Fruit fly (Drosophila melanogaster): ENCODE measurements around the gene Phf5a.

Phf5a gene

dm6 chr2L:6498448-6498847 is 7.8 kb upstream of the Phf5a start, which contains the start of gene CG31637 (continued):
- TF ChIP-seq mirr (GFP tag; optimal IDR thresholded peaks at IDR 0.05) (peak; percentile 16), CG4328 (GFP tag; optimal IDR thresholded peaks at IDR 0.05) (no peak), jigr1 (GFP tag; IDR thresholded peaks at IDR 0.05) (no peak), Aef1 (GFP tag; IDR thresholded peaks at IDR 0.05) (no peak), CG2202 (tag; optimal IDR thresholded peaks at IDR 0.05) (no peak), CG8290 (GFP tag; optimal IDR thresholded peaks at IDR 0.05) (no peak), CG8290 (tag; optimal IDR thresholded peaks at IDR 0.05) (peak in 1 of 2 experiments; percentile 87), pzg (GFP tag; optimal IDR thresholded peaks at IDR 0.05) (peak; percentile 94), rib (GFP tag; IDR thresholded peaks at IDR 0.05) (no peak), fd64A (GFP tag; optimal IDR thresholded peaks at IDR 0.05) (no peak), peb (GFP tag; IDR thresholded peaks at IDR 0.05) (no peak), CG4282 (GFP tag; optimal IDR thresholded peaks at IDR 0.05) (no peak), CG13894 (tag; optimal IDR thresholded peaks at IDR 0.05) (peak; percentile 33), chn (GFP tag; optimal IDR thresholded peaks at IDR 0.05) (no peak), Ets97D (GFP tag; optimal IDR thresholded peaks at IDR 0.05) (peak; percentile 81), Sry-δ (GFP tag; optimal IDR thresholded peaks at IDR 0.05) (peak; percentile 56), ap (GFP tag; IDR thresholded peaks at IDR 0.05) (no peak), CG34224 (GFP tag; IDR thresholded peaks at IDR 0.05; ENCODE audit: partially characterized antibody) (peak; percentile 47), Lpt (GFP tag; optimal IDR thresholded peaks at IDR 0.05) (no peak), CG17912 (GFP tag; optimal IDR thresholded peaks at IDR 0.05) (peak; percentile 4), Myb (GFP tag; optimal IDR thresholded peaks at IDR 0.05) (peak; percentile 68), Dbx (GFP tag; IDR thresholded peaks at IDR 0.05) (peak; percentile 66), zf30C (GFP tag; optimal IDR thresholded peaks at IDR 0.05) (peak; percentile 42), Bgb (GFP tag; IDR thresholded peaks at IDR 0.05; ENCODE audit: partially characterized antibody) (peak; percentile 32; the same call in 1 of the 2 replicates), CG6654 (GFP tag; optimal IDR thresholded peaks at IDR 0.05) (no peak), twi (tag; optimal IDR thresholded peaks at IDR 0.05) (no peak), exex (tag; optimal IDR thresholded peaks at IDR 0.05) (peak; percentile 17), Dek (tag; optimal IDR thresholded peaks at IDR 0.05) (peak; percentile 40), CG1529 (GFP tag; optimal IDR thresholded peaks at IDR 0.05) (no peak), CG4617 (GFP tag; optimal IDR thresholded peaks at IDR 0.05; ENCODE audit: borderline replicate concordance) (peak; percentile 50), seq (GFP tag; IDR thresholded peaks at IDR 0.05) (no peak), sc (optimal IDR thresholded peaks at IDR 0.05) (no peak), sc (GFP tag; optimal IDR thresholded peaks at IDR 0.05) (no peak), CG8089 (GFP tag; optimal IDR thresholded peaks at IDR 0.05) (peak; percentile 2), CG6254 (GFP tag; optimal IDR thresholded peaks at IDR 0.05) (no peak), CG9797 (GFP tag; optimal IDR thresholded peaks at IDR 0.05) (peak; percentile 92), Sin3A (optimal IDR thresholded peaks at IDR 0.05) (peak; percentile 46), Jarid2 (GFP tag; optimal IDR thresholded peaks at IDR 0.05) (peak; percentile 92), CG17802 (tag; optimal IDR thresholded peaks at IDR 0.05) (no peak), ci (GFP tag; IDR thresholded peaks at IDR 0.05) (peak; percentile 65; the same call in 1 of the 3 replicates), zen2 (GFP tag; IDR thresholded peaks at IDR 0.05; ENCODE audit: partially characterized antibody) (no peak), knrl (GFP tag; IDR thresholded peaks at IDR 0.05; ENCODE audit: partially characterized antibody) (peak; percentile 42; the same call in 2 of the 3 replicates), Atf6 (GFP tag; IDR thresholded peaks at IDR 0.05) (no peak), CG31365 (tag; optimal IDR thresholded peaks at IDR 0.05) (no peak), CG15514 (GFP tag; optimal IDR thresholded peaks at IDR 0.05) (peak; percentile 71), Eip74EF (GFP tag; optimal IDR thresholded peaks at IDR 0.05) (peak in 1 of 2 experiments; percentile 66), Ssrp (tag; optimal IDR thresholded peaks at IDR 0.05) (no peak), CG10147 (GFP tag; optimal IDR thresholded peaks at IDR 0.05) (peak; percentile 32), Bteb2 (GFP tag; optimal IDR thresholded peaks at IDR 0.05) (peak; percentile 6), Side (GFP tag; optimal IDR thresholded peaks at IDR 0.05) (peak; percentile 19), kah (GFP tag; optimal IDR thresholded peaks at IDR 0.05) (peak; percentile 35)
